Worm (Caenorhabditis elegans): ENCODE measurements around the gene pals-22.
A peak's percentile ranks its signal among the peaks of the same experiment; 100 is the strongest.

ce11 chrIII:89155-89554 is 43.1 kb upstream of the pals-22 start:
- TF ChIP-seq ztf-11 (tag; optimal IDR thresholded peaks at IDR 0.05), result no peak
- TF ChIP-seq M03D4.4 (tag; optimal IDR thresholded peaks at IDR 0.05), result peak; percentile 51
- TF ChIP-seq nhr-28 (tag; optimal IDR thresholded peaks at IDR 0.05), result no peak
- TF ChIP-seq sptf-1 (tag; optimal IDR thresholded peaks at IDR 0.05), result peak; percentile 26
- no peak for TF ChIP-seq unc-39 (tag; optimal IDR thresholded peaks at IDR 0.05)
- no peak for TF ChIP-seq lin-13 (tag; optimal IDR thresholded peaks at IDR 0.05)
- TF ChIP-seq hlh-1 (tag; optimal IDR thresholded peaks at IDR 0.05), result no peak
- no peak for TF ChIP-seq ces-1 (GFP tag; optimal IDR thresholded peaks at IDR 0.05)
- no peak for TF ChIP-seq sem-2 (GFP tag; optimal IDR thresholded peaks at IDR 0.05)
- no peak for TF ChIP-seq unc-62 (GFP tag; optimal IDR thresholded peaks at IDR 0.05)
- TF ChIP-seq cnd-1 (tag; optimal IDR thresholded peaks at IDR 0.05), result peak; percentile 60
